Fruit fly (Drosophila melanogaster) whole organism, embryonic: ENCODE measurements around the gene Zw.

ENCODE experiments used
- Atf-2 ChIP-seq: fragments of 200-800 bp; sonication (Bioruptor generic); optimal IDR thresholded peaks from 2 replicates; lab custom pipeline; 2016; ENCODE audit warnings: missing biosample characterization, missing genetic modification characterization
- BEAF-32 ChIP-seq: fragments of 200-800 bp; sonication (Bioruptor generic); optimal IDR thresholded peaks from 3 replicates; lab custom pipeline; 2017; ENCODE audit warnings: missing biosample characterization, missing genetic modification characterization, mild to moderate bottlenecking, moderate library complexity, missing genetic modification reagents
- CG10267 ChIP-seq: fragments of 200-800 bp; sonication (Bioruptor generic); optimal IDR thresholded peaks from 2 replicates; lab custom pipeline; 2018; ENCODE audit warnings: missing biosample characterization, mild to moderate bottlenecking, missing genetic modification characterization, moderate library complexity
- CG10654 ChIP-seq: fragments of 200-800 bp; sonication (Bioruptor generic); optimal IDR thresholded peaks from 2 replicates; lab custom pipeline; 2016; ENCODE audit warnings: missing biosample characterization, missing genetic modification characterization
- CG12236 ChIP-seq: fragments of 200-800 bp; sonication (Bioruptor generic); optimal IDR thresholded peaks from 2 replicates; lab custom pipeline; 2016; ENCODE audit warnings: missing biosample characterization, missing genetic modification characterization
- CG12299 ChIP-seq: fragments of 200-800 bp; sonication (Bioruptor generic); optimal IDR thresholded peaks from 2 replicates; lab custom pipeline; 2018; ENCODE audit warnings: missing biosample characterization, mild to moderate bottlenecking, missing genetic modification characterization
- CG14050 ChIP-seq: fragments of 200-800 bp; sonication (Bioruptor generic); IDR thresholded peaks from 3 replicates; pipeline ENCODE4 v1.3.6; 2022; ENCODE audit warnings: missing biosample characterization, missing genetic modification characterization
- CG15073 ChIP-seq: fragments of 200-800 bp; sonication (Bioruptor generic); optimal IDR thresholded peaks from 2 replicates; lab custom pipeline; 2016; ENCODE audit warnings: missing biosample characterization, missing genetic modification characterization
- CG1832 ChIP-seq: fragments of 200-800 bp; sonication (Bioruptor generic); optimal IDR thresholded peaks from 2 replicates; lab custom pipeline; 2017; ENCODE audit warnings: missing biosample characterization, mild to moderate bottlenecking, missing genetic modification characterization, inconsistent platforms
- CG2116 ChIP-seq: fragments of 200-800 bp; sonication (Bioruptor generic); optimal IDR thresholded peaks from 3 replicates; lab custom pipeline; 2018; ENCODE audit warnings: missing biosample characterization, mild to moderate bottlenecking, missing genetic modification characterization
- CG2120 ChIP-seq: fragments of 200-800 bp; sonication (Bioruptor generic); optimal IDR thresholded peaks from 3 replicates; lab custom pipeline; 2016; ENCODE audit warnings: missing biosample characterization, missing genetic modification characterization
- CG30020 ChIP-seq: fragments of 200-800 bp; optimal IDR thresholded peaks from 2 replicates; lab custom pipeline; 2019; ENCODE audit warnings: missing biosample characterization, mild to moderate bottlenecking, missing genetic modification characterization, moderate library complexity
- CG4707 ChIP-seq: fragments of 200-800 bp; sonication (Bioruptor generic); optimal IDR thresholded peaks from 2 replicates; lab custom pipeline; 2018; ENCODE audit warnings: missing biosample characterization, mild to moderate bottlenecking, missing genetic modification characterization, moderate library complexity
- CG4820 ChIP-seq: fragments of 200-800 bp; sonication (Bioruptor generic); optimal IDR thresholded peaks from 3 replicates; lab custom pipeline; 2016; ENCODE audit warnings: missing biosample characterization, missing genetic modification characterization
- CG9876 ChIP-seq: fragments of 200-800 bp; sonication (Bioruptor generic); optimal IDR thresholded peaks from 2 replicates; lab custom pipeline; 2016; ENCODE audit warnings: missing biosample characterization, missing genetic modification characterization
- Dll ChIP-seq: fragments of 200-800 bp; sonication (Bioruptor generic); IDR thresholded peaks from 4 replicates; pipeline ENCODE4 v1.3.6; 2022; ENCODE audit warnings: missing biosample characterization, missing genetic modification characterization; ENCODE audit not compliant: partially characterized antibody
- Doc2 ChIP-seq: fragments of 200-800 bp; sonication (Bioruptor generic); IDR thresholded peaks from 2 replicates; pipeline ENCODE4 v1.3.6; 2022; ENCODE audit warnings: missing biosample characterization, missing genetic modification characterization
- Ets65A ChIP-seq: fragments of 200-800 bp; sonication (Bioruptor generic); peaks from one replicate; lab custom pipeline; 2016; ENCODE audit warnings: missing biosample characterization, missing genetic modification characterization
- Gsc ChIP-seq: fragments of 200-800 bp; sonication (Bioruptor generic); IDR thresholded peaks from 2 replicates; pipeline ENCODE4 v1.3.6; 2022; ENCODE audit warnings: missing biosample characterization, missing genetic modification characterization
- Hmr ChIP-seq: fragments of 200-800 bp; sonication (Bioruptor generic); optimal IDR thresholded peaks from 3 replicates; lab custom pipeline; 2017; ENCODE audit warnings: mild to moderate bottlenecking, missing biosample characterization, missing genetic modification reagents, missing genetic modification characterization
- Jarid2 ChIP-seq: fragments of 200-800 bp; sonication (Bioruptor generic); optimal IDR thresholded peaks from 3 replicates; lab custom pipeline; 2017; ENCODE audit warnings: mild to moderate bottlenecking, missing biosample characterization, missing genetic modification reagents, missing genetic modification characterization
- Lhr ChIP-seq: fragments of 200-800 bp; sonication (Bioruptor generic); optimal IDR thresholded peaks from 3 replicates; lab custom pipeline; 2017; ENCODE audit warnings: mild to moderate bottlenecking, missing biosample characterization, missing genetic modification reagents, missing genetic modification characterization
- PHDP ChIP-seq: fragments of 200-800 bp; sonication (Bioruptor generic); optimal IDR thresholded peaks from 3 replicates; lab custom pipeline; 2018; ENCODE audit warnings: missing biosample characterization, mild to moderate bottlenecking, missing genetic modification characterization, moderate library complexity
- Pdp1 ChIP-seq, 2 experiments: fragments of 200-800 bp; sonication (Bioruptor generic); optimal IDR thresholded peaks; 3 replicates each; lab custom pipeline; 2016; ENCODE audit warnings: missing biosample characterization in 2 of 2, missing genetic modification characterization in 2 of 2, mild to moderate bottlenecking in 1 of 2, moderate library complexity in 1 of 2
- Six4 ChIP-seq: fragments of 200-800 bp; sonication (Bioruptor generic); optimal IDR thresholded peaks from 2 replicates; lab custom pipeline; 2016; ENCODE audit warnings: missing biosample characterization, missing genetic modification characterization
- Tbp ChIP-seq: fragments of >200 bp; optimal IDR thresholded peaks from 2 replicates; lab custom pipeline; 2018; ENCODE audit warnings: missing biosample characterization, missing genetic modification characterization
- Usf ChIP-seq: fragments of 200-800 bp; sonication (Bioruptor generic); optimal IDR thresholded peaks from 2 replicates; lab custom pipeline; 2017; ENCODE audit warnings: missing genotype, missing biosample characterization, missing genetic modification characterization
- Xrp1 ChIP-seq: fragments of 200-800 bp; sonication (Bioruptor generic); IDR thresholded peaks from 2 replicates; pipeline ENCODE4 v1.3.6; 2022; ENCODE audit warnings: missing biosample characterization, missing genetic modification characterization
- YL-1 ChIP-seq: fragments of 200-800 bp; sonication (Bioruptor generic); optimal IDR thresholded peaks from 3 replicates; lab custom pipeline; 2017; ENCODE audit warnings: missing biosample characterization, mild to moderate bottlenecking, missing genetic modification characterization
- ara ChIP-seq: fragments of 200-800 bp; sonication (Bioruptor generic); IDR thresholded peaks from 2 replicates; pipeline ENCODE4 v1.3.6; 2022; ENCODE audit warnings: missing biosample characterization, missing genetic modification characterization
- ase ChIP-seq: fragments of 200-800 bp; sonication (Bioruptor generic); IDR thresholded peaks from 3 replicates; pipeline ENCODE4 v1.3.6; 2022; ENCODE audit warnings: missing biosample characterization, missing genetic modification characterization
- da ChIP-seq: fragments of 200-800 bp; sonication (Bioruptor generic); optimal IDR thresholded peaks from 2 replicates; lab custom pipeline; 2016; ENCODE audit warnings: missing biosample characterization, missing genetic modification characterization
- dm ChIP-seq: fragments of 200-800 bp; sonication (Bioruptor generic); optimal IDR thresholded peaks from 3 replicates; lab custom pipeline; 2016; ENCODE audit warnings: missing biosample characterization, missing genetic modification characterization
- ems ChIP-seq: fragments of 200-800 bp; sonication (Bioruptor generic); optimal IDR thresholded peaks from 3 replicates; lab custom pipeline; 2016; ENCODE audit warnings: missing biosample characterization, missing genetic modification characterization
- exex ChIP-seq: fragments of 200-800 bp; sonication (Bioruptor generic); optimal IDR thresholded peaks from 4 replicates; lab custom pipeline; 2018; ENCODE audit warnings: missing biosample characterization, mild to moderate bottlenecking, missing genetic modification characterization, moderate library complexity
- fd3F ChIP-seq: fragments of 200-800 bp; sonication (Bioruptor generic); optimal IDR thresholded peaks from 2 replicates; lab custom pipeline; 2018; ENCODE audit warnings: missing biosample characterization, mild to moderate bottlenecking, missing genetic modification characterization, moderate library complexity
- gfzf ChIP-seq: fragments of 200-800 bp; sonication (Bioruptor generic); optimal IDR thresholded peaks from 2 replicates; lab custom pipeline; 2016; ENCODE audit warnings: missing biosample characterization, mild to moderate bottlenecking, missing genetic modification characterization, moderate library complexity
- gt ChIP-seq: fragments of 200-800 bp; sonication (Bioruptor generic); IDR thresholded peaks from 2 replicates; pipeline ENCODE4 v1.3.6; 2022; ENCODE audit warnings: missing biosample characterization, missing genetic modification characterization
- hbn ChIP-seq: fragments of 200-800 bp; sonication (Bioruptor generic); IDR thresholded peaks from 2 replicates; pipeline ENCODE4 v1.3.6; 2022; ENCODE audit warnings: missing biosample characterization, missing genetic modification characterization; ENCODE audit not compliant: partially characterized antibody
- her ChIP-seq: fragments of 200-800 bp; sonication (Bioruptor generic); optimal IDR thresholded peaks from 2 replicates; lab custom pipeline; 2016; ENCODE audit warnings: missing biosample characterization, missing genetic modification characterization
- nerfin-2 ChIP-seq: fragments of 200-800 bp; sonication (Bioruptor generic); IDR thresholded peaks from 2 replicates; pipeline ENCODE4 v1.3.6; 2022; ENCODE audit warnings: missing biosample characterization, missing genetic modification characterization; ENCODE audit not compliant: partially characterized antibody
- nmo ChIP-seq: fragments of 200-800 bp; sonication (Bioruptor generic); optimal IDR thresholded peaks from 2 replicates; lab custom pipeline; 2018; ENCODE audit warnings: missing biosample characterization, mild to moderate bottlenecking, missing genetic modification characterization, moderate library complexity
- oc ChIP-seq: fragments of 200-800 bp; sonication (Bioruptor generic); optimal IDR thresholded peaks from 2 replicates; lab custom pipeline; 2018; ENCODE audit warnings: missing biosample characterization, mild to moderate bottlenecking, missing genetic modification characterization, moderate library complexity
- p53 ChIP-seq: fragments of 200-800 bp; sonication (Bioruptor generic); optimal IDR thresholded peaks from 2 replicates; lab custom pipeline; 2016; ENCODE audit warnings: missing biosample characterization, missing genetic modification characterization
- pb ChIP-seq: fragments of 200-800 bp; sonication (Bioruptor generic); optimal IDR thresholded peaks from 3 replicates; lab custom pipeline; 2016; ENCODE audit warnings: missing biosample characterization, missing genetic modification characterization
- phol ChIP-seq: fragments of 200-800 bp; sonication (Bioruptor generic); optimal IDR thresholded peaks from 3 replicates; lab custom pipeline; 2018; ENCODE audit warnings: missing biosample characterization, mild to moderate bottlenecking, missing genetic modification characterization, moderate library complexity
- row ChIP-seq: fragments of 200-800 bp; sonication (Bioruptor generic); IDR thresholded peaks from 3 replicates; pipeline ENCODE4 v1.3.6; 2022; ENCODE audit warnings: missing biosample characterization, missing genetic modification characterization
- sens ChIP-seq: fragments of 200-800 bp; sonication (Bioruptor generic); peaks from one replicate; lab custom pipeline; 2016; ENCODE audit warnings: missing biosample characterization, missing genetic modification characterization
- so ChIP-seq: fragments of 200-800 bp; sonication (Bioruptor generic); IDR thresholded peaks from 3 replicates; pipeline ENCODE4 v1.3.6; 2022; ENCODE audit warnings: missing biosample characterization, missing genetic modification characterization
- stwl ChIP-seq: fragments of 200-800 bp; sonication (Bioruptor generic); optimal IDR thresholded peaks from 3 replicates; lab custom pipeline; 2018; ENCODE audit warnings: missing biosample characterization, mild to moderate bottlenecking, missing genetic modification characterization, moderate library complexity
- tgo ChIP-seq: fragments of 200-800 bp; sonication (Bioruptor generic); IDR thresholded peaks from 3 replicates; pipeline ENCODE4 v1.3.6; 2022; ENCODE audit warnings: missing biosample characterization, missing genetic modification characterization
- wor ChIP-seq: fragments of 200-800 bp; sonication (Bioruptor generic); IDR thresholded peaks from 2 replicates; pipeline ENCODE4 v1.3.6; 2022; ENCODE audit warnings: missing biosample characterization, missing genetic modification characterization

The Zw gene

DNA sequence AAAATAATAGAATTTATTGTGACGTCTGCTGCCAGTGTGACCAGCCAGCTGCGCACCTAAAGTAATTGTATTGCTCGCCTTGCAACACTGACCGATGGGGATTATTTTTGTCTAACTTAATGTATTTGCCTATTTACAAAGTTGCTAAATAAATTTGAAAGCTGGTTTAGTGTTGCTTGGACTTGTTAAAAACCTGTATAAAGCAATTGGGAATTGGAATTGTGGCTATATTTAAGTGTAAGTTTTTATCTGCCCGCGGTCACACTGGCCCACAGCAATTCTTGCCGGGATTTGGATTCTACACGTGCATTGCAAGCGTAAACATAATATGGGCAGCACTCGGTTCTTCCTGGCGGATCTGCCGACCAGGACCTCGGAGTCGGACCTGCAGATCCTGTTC is 37.0 kb downstream of the Zw start, which contains the start of the genes CG14230 and CG14232 (continued):
- TF ChIP-seq fd3F: no peak
- TF ChIP-seq CG14050 (GFP tag; lab: Robert Waterston, UW): no peak
- no peak for TF ChIP-seq ems (GFP tag; lab: Kevin White, UChicago)
- TF ChIP-seq wor: no peak
- TF ChIP-seq Jarid2 (GFP tag; lab: Kevin White, UChicago): no peak
- no peak for TF ChIP-seq Usf (GFP tag; lab: Kevin White, UChicago)
- TF ChIP-seq Tbp (GFP tag; lab: Kevin White, UChicago): peak; percentile 17
- no peak for TF ChIP-seq Gsc
- no peak for TF ChIP-seq so (GFP tag; lab: Robert Waterston, UW)
- no peak for TF ChIP-seq CG12299 (tag; lab: Kevin White, UChicago)
- TF ChIP-seq Lhr (GFP tag; lab: Kevin White, UChicago): peak; percentile 2
- peak; percentile 89 for TF ChIP-seq stwl (tag; lab: Kevin White, UChicago)
- no peak for TF ChIP-seq ase
- peak; percentile 30; the same call in 1 of the 2 replicates for TF ChIP-seq hbn (GFP tag; lab: Robert Waterston, UW)
- no peak for TF ChIP-seq CG9876
- TF ChIP-seq CG2120 (GFP tag; lab: Kevin White, UChicago): peak; percentile 42
- no peak for TF ChIP-seq Six4 (GFP tag; lab: Kevin White, UChicago)
- peak; percentile 42 for TF ChIP-seq BEAF-32 (GFP tag; lab: Kevin White, UChicago)
- TF ChIP-seq tgo: no peak
- TF ChIP-seq CG1832 (GFP tag; lab: Kevin White, UChicago): no peak
- TF ChIP-seq Ets65A (GFP tag; lab: Kevin White, UChicago): peak; percentile 90
- TF ChIP-seq gfzf: peak; percentile 87
- no peak for TF ChIP-seq CG4707
- no peak for TF ChIP-seq CG12236
- no peak for TF ChIP-seq CG4820 (GFP tag; lab: Kevin White, UChicago)
- peak; percentile 5 for TF ChIP-seq PHDP (tag; lab: Kevin White, UChicago)
- TF ChIP-seq p53: no peak
- TF ChIP-seq CG30020 (tag; lab: Kevin White, UChicago): peak; percentile 47
- TF ChIP-seq nmo (GFP tag; lab: Kevin White, UChicago): peak; percentile 44
- TF ChIP-seq CG10654 (GFP tag; lab: Kevin White, UChicago): no peak
- TF ChIP-seq Xrp1 (GFP tag; lab: Robert Waterston, UW): no peak
- TF ChIP-seq her: no peak
- TF ChIP-seq nerfin-2 (GFP tag; lab: Robert Waterston, UW): no peak
- TF ChIP-seq Doc2: no peak
- TF ChIP-seq gt: no peak
- peak; percentile 56 for TF ChIP-seq CG2116 (GFP tag; lab: Kevin White, UChicago)
- TF ChIP-seq YL-1 (GFP tag; lab: Kevin White, UChicago): peak; percentile 87
- TF ChIP-seq Atf-2: no peak
- TF ChIP-seq Hmr (GFP tag; lab: Kevin White, UChicago): no peak
- TF ChIP-seq phol (tag; lab: Kevin White, UChicago): peak; percentile 24
- no peak for TF ChIP-seq pb (GFP tag; lab: Kevin White, UChicago)
- peak; percentile 66 for TF ChIP-seq sens
- no peak for TF ChIP-seq ara (GFP tag; lab: Robert Waterston, UW)
- TF ChIP-seq oc: no peak
- peak; percentile 90 for TF ChIP-seq CG10267
- TF ChIP-seq Pdp1 (GFP tag; optimal IDR thresholded peaks at IDR 0.05; lab: Kevin White, UChicago): peak in 1 of 2 experiments; percentile 28
- TF ChIP-seq Dll (GFP tag; lab: Robert Waterston, UW): 0 out of 4 replicates have a peak, but pooled peaks have one; percentile 42
- TF ChIP-seq row (GFP tag; lab: Robert Waterston, UW): 0 out of 3 replicates have a peak, but pooled peaks have one; percentile 21
- TF ChIP-seq CG15073: no peak
- TF ChIP-seq dm (GFP tag; lab: Kevin White, UChicago): peak; percentile 84
- TF ChIP-seq da (GFP tag; lab: Kevin White, UChicago): no peak
- no peak for TF ChIP-seq exex
